Worm (Caenorhabditis elegans) whole organism, L2 larva: ENCODE results near the gene spe-51.

Experiments
- C34F6.9 ChIP-seq: fragments of 150-350 bp; optimal IDR thresholded peaks from 2 replicates; lab custom pipeline; 2014; ENCODE audit warnings: missing biosample characterization, missing genetic modification characterization
- F13H6.1 ChIP-seq: sonication (generic microtip); optimal IDR thresholded peaks from 2 replicates; lab custom pipeline; 2016; ENCODE audit warnings: missing genetic modification characterization, missing compliant biosample characterization
- R02D3.7 ChIP-seq: fragments of 150-350 bp; optimal IDR thresholded peaks from 2 replicates; lab custom pipeline; 2014; ENCODE audit warnings: missing biosample characterization, missing genetic modification characterization
- Y55F3AM.14 ChIP-seq: fragments of 200-800 bp; sonication (Bioruptor generic); optimal IDR thresholded peaks from 2 replicates; lab custom pipeline; 2018; ENCODE audit warnings: mild to moderate bottlenecking, missing genetic modification characterization, missing compliant biosample characterization
- ZK546.5 ChIP-seq: sonication (generic microtip); optimal IDR thresholded peaks from 2 replicates; lab custom pipeline; 2017; ENCODE audit warnings: missing biosample characterization, missing genetic modification characterization
- alr-1 ChIP-seq: fragments of 150-350 bp; optimal IDR thresholded peaks from 2 replicates; lab custom pipeline; 2014; ENCODE audit warnings: missing biosample characterization, missing genetic modification characterization
- aly-2 ChIP-seq: fragments of 150-350 bp; optimal IDR thresholded peaks from 2 replicates; lab custom pipeline; 2014; ENCODE audit warnings: missing biosample characterization, missing genetic modification characterization
- ama-1 ChIP-seq: fragments of 150-350 bp; optimal IDR thresholded peaks from 2 replicates; lab custom pipeline; 2018; ENCODE audit warnings: inconsistent platforms
- blmp-1 ChIP-seq: sonication (generic microtip); optimal IDR thresholded peaks from 2 replicates; lab custom pipeline; 2017; ENCODE audit warnings: missing genetic modification characterization, mild to moderate bottlenecking, missing compliant biosample characterization, antibody characterized with exemption, moderate library complexity; ENCODE audit not compliant: insufficient read depth
- ceh-16 ChIP-seq: fragments of 150-350 bp; optimal IDR thresholded peaks from 2 replicates; lab custom pipeline; 2014; ENCODE audit warnings: missing biosample characterization, missing genetic modification characterization
- ceh-82 ChIP-seq: fragments of 150-350 bp; optimal IDR thresholded peaks from 2 replicates; lab custom pipeline; 2014; ENCODE audit warnings: missing biosample characterization, missing genetic modification characterization
- crh-2 ChIP-seq: sonication (generic microtip); optimal IDR thresholded peaks from 2 replicates; lab custom pipeline; 2017; ENCODE audit warnings: missing biosample characterization, missing genetic modification characterization
- dmd-4 ChIP-seq: sonication (generic microtip); optimal IDR thresholded peaks from 2 replicates; lab custom pipeline; 2017; ENCODE audit warnings: missing biosample characterization, missing genetic modification characterization
- egl-27 ChIP-seq: sonication (generic microtip); optimal IDR thresholded peaks from 3 replicates; lab custom pipeline; 2017; ENCODE audit warnings: missing biosample characterization, missing genetic modification reagents, missing genetic modification characterization
- elt-1 ChIP-seq: fragments of 150-350 bp; optimal IDR thresholded peaks from 2 replicates; lab custom pipeline; 2014; ENCODE audit warnings: missing biosample characterization, missing genetic modification characterization
- elt-3 ChIP-seq: sonication (generic microtip); optimal IDR thresholded peaks from 2 replicates; lab custom pipeline; 2017; ENCODE audit warnings: missing biosample characterization, missing genetic modification characterization
- fos-1 ChIP-seq: fragments of 150-350 bp; optimal IDR thresholded peaks from 2 replicates; lab custom pipeline; 2014; ENCODE audit warnings: missing biosample characterization, missing genetic modification characterization
- gmeb-1 ChIP-seq: fragments of 150-350 bp; optimal IDR thresholded peaks from 2 replicates; lab custom pipeline; 2014; ENCODE audit warnings: missing biosample characterization, missing genetic modification characterization
- lin-11 ChIP-seq: fragments of 150-350 bp; sonication (generic microtip); optimal IDR thresholded peaks from 2 replicates; lab custom pipeline; 2014; ENCODE audit warnings: missing biosample characterization, missing genetic modification characterization, inconsistent platforms, mixed read lengths
- lin-13 ChIP-seq: fragments of 150-350 bp; optimal IDR thresholded peaks from 2 replicates; lab custom pipeline; 2014; ENCODE audit warnings: missing biosample characterization, missing genetic modification reagents, missing genetic modification characterization
- lin-39 ChIP-seq: fragments of 150-350 bp; optimal IDR thresholded peaks from 2 replicates; lab custom pipeline; 2014; ENCODE audit warnings: missing biosample characterization, missing genetic modification reagents, missing genetic modification characterization
- lsy-2 ChIP-seq, 2 experiments: fragments of 150-350 bp in 1 of 2; sonication (generic microtip) in 1 of 2; optimal IDR thresholded peaks; 2 replicates each; lab custom pipeline; 2014 to 2017; ENCODE audit warnings: missing biosample characterization in 2 of 2, missing genetic modification characterization in 2 of 2
- mab-5 ChIP-seq: fragments of 150-350 bp; optimal IDR thresholded peaks from 2 replicates; lab custom pipeline; 2014; ENCODE audit warnings: missing biosample characterization, missing genetic modification characterization
- mbf-1 ChIP-seq: sonication (generic microtip); optimal IDR thresholded peaks from 2 replicates; lab custom pipeline; 2017; ENCODE audit warnings: missing biosample characterization, missing genetic modification characterization
- mdl-1 ChIP-seq, 2 experiments: fragments of 150-350 bp in 1 of 2; sonication (generic microtip) in 1 of 2; optimal IDR thresholded peaks; 2 replicates each; lab custom pipeline; 2017; ENCODE audit warnings: missing biosample characterization in 2 of 2, missing genetic modification characterization in 2 of 2
- nhr-10 ChIP-seq: sonication (generic microtip); optimal IDR thresholded peaks from 2 replicates; lab custom pipeline; 2017; ENCODE audit warnings: missing biosample characterization, missing genetic modification characterization
- nhr-11 ChIP-seq: fragments of 150-350 bp; optimal IDR thresholded peaks from 2 replicates; lab custom pipeline; 2014; ENCODE audit warnings: missing biosample characterization, missing genetic modification characterization
- nhr-12 ChIP-seq: fragments of 150-350 bp; optimal IDR thresholded peaks from 2 replicates; lab custom pipeline; 2014; ENCODE audit warnings: missing biosample characterization, missing genetic modification characterization
- nhr-129 ChIP-seq: fragments of 150-350 bp; optimal IDR thresholded peaks from 2 replicates; lab custom pipeline; 2014; ENCODE audit warnings: missing biosample characterization, missing genetic modification characterization
- nhr-21 ChIP-seq: fragments of 150-350 bp; optimal IDR thresholded peaks from 2 replicates; lab custom pipeline; 2014; ENCODE audit warnings: missing biosample characterization, missing genetic modification characterization
- nhr-23 ChIP-seq: fragments of 150-350 bp; optimal IDR thresholded peaks from 2 replicates; lab custom pipeline; 2014; ENCODE audit warnings: missing biosample characterization, missing genetic modification reagents, missing genetic modification characterization
- nhr-237 ChIP-seq: fragments of 150-350 bp; optimal IDR thresholded peaks from 2 replicates; lab custom pipeline; 2014; ENCODE audit warnings: missing biosample characterization, missing genetic modification characterization
- nhr-25 ChIP-seq: fragments of 150-350 bp; sonication (generic microtip); optimal IDR thresholded peaks from 3 replicates; lab custom pipeline; 2014; ENCODE audit warnings: missing biosample characterization, missing genetic modification characterization
- nhr-6 ChIP-seq: fragments of 150-350 bp; optimal IDR thresholded peaks from 2 replicates; lab custom pipeline; 2014; ENCODE audit warnings: missing biosample characterization, missing genetic modification characterization
- nhr-77 ChIP-seq: fragments of 150-350 bp; optimal IDR thresholded peaks from 2 replicates; lab custom pipeline; 2014; ENCODE audit warnings: missing biosample characterization, missing genetic modification characterization
- peb-1 ChIP-seq: fragments of 150-350 bp; optimal IDR thresholded peaks from 2 replicates; lab custom pipeline; 2014; ENCODE audit warnings: missing biosample characterization, missing genetic modification characterization
- sem-4 ChIP-seq: fragments of 150-350 bp; optimal IDR thresholded peaks from 2 replicates; lab custom pipeline; 2014; ENCODE audit warnings: missing biosample characterization, missing genetic modification reagents, missing genetic modification characterization
- skn-1 ChIP-seq: sonication (generic microtip); optimal IDR thresholded peaks from 2 replicates; lab custom pipeline; 2017; ENCODE audit warnings: missing biosample characterization, missing genetic modification characterization
- sma-3 ChIP-seq: sonication (generic microtip); optimal IDR thresholded peaks from 2 replicates; lab custom pipeline; 2016; ENCODE audit warnings: missing genetic modification reagents, missing genetic modification characterization, missing compliant biosample characterization
- sma-9 ChIP-seq, 2 experiments: fragments of 150-350 bp in 1 of 2; sonication (generic microtip) in 1 of 2; optimal IDR thresholded peaks; 2 replicates each; lab custom pipeline; 2014 to 2016; ENCODE audit warnings: missing genetic modification characterization in 2 of 2, mild to moderate bottlenecking in 1 of 2, missing biosample characterization in 1 of 2, missing compliant biosample characterization in 1 of 2, missing genetic modification reagents in 1 of 2, moderate library complexity in 1 of 2
- snpc-4 ChIP-seq: fragments of 150-350 bp; optimal IDR thresholded peaks from 2 replicates; lab custom pipeline; 2014; ENCODE audit warnings: missing biosample characterization, missing genetic modification characterization
- unc-39 ChIP-seq: fragments of 150-350 bp; optimal IDR thresholded peaks from 2 replicates; lab custom pipeline; 2014; ENCODE audit warnings: missing biosample characterization, missing genetic modification characterization
- unc-55 ChIP-seq: fragments of 150-350 bp; sonication (generic microtip); optimal IDR thresholded peaks from 3 replicates; lab custom pipeline; 2014; ENCODE audit warnings: missing biosample characterization, missing genetic modification reagents, missing genetic modification characterization
- unc-62 ChIP-seq: fragments of 150-350 bp; optimal IDR thresholded peaks from 2 replicates; lab custom pipeline; 2014; ENCODE audit warnings: missing biosample characterization, missing genetic modification reagents, missing genetic modification characterization
- zag-1 ChIP-seq: fragments of 150-350 bp; optimal IDR thresholded peaks from 2 replicates; lab custom pipeline; 2014; ENCODE audit warnings: missing biosample characterization, missing genetic modification characterization
- ztf-1 ChIP-seq: fragments of 200-800 bp; sonication (Bioruptor generic); conservative IDR thresholded peaks from 2 replicates; pipeline ENCODE4 v1.3.6; 2022; ENCODE audit warnings: missing genetic modification characterization, missing compliant biosample characterization
- ztf-11 ChIP-seq: sonication (generic microtip); optimal IDR thresholded peaks from 2 replicates; lab custom pipeline; 2017; ENCODE audit warnings: missing biosample characterization, missing genetic modification characterization
- ztf-4 ChIP-seq: fragments of 150-350 bp; optimal IDR thresholded peaks from 2 replicates; lab custom pipeline; 2014; ENCODE audit warnings: missing biosample characterization, missing genetic modification characterization

The spe-51 gene

DNA sequence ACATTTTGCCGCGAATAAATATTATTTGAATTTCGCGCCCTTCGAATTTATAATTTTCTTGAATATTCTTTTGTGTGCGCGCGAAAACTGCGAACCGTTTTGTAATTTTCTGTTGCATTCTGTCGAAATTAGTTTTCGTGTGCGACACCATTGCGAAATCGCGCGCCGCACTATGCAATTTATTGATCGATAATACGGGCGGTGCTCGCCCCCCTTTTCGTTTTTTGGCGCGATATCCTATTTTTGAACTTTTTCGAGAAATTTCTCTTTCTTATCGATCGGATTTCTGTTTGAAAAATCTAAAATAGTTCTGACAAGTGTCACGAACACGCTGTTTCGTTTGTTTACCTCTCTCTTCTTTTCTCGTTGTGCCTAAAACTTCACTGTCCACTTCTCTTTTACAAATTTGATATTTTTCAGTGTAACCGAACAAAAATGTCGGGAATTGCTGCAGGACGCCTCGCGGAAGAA is 41.9 kb upstream of the spe-51 start, which contains the start of gene ubc-9:
Gene ubc-9, plus strand, starts transcription at position 421 of the 471 bp plus-strand sequence.
- TF ChIP-seq unc-55, result peak; percentile 87
- no peak for TF ChIP-seq unc-39 (tag; lab: Kevin White, UChicago)
- no peak for TF ChIP-seq ztf-4
- peak; percentile 81 for TF ChIP-seq F13H6.1 (tag; lab: Kevin White, UChicago)
- no peak for TF ChIP-seq unc-62
- TF ChIP-seq crh-2 (tag; lab: Kevin White, UChicago), result peak; percentile 63
- TF ChIP-seq ama-1, result peak; percentile 74
- peak; percentile 41 for TF ChIP-seq skn-1 (tag; lab: Kevin White, UChicago)
- TF ChIP-seq lin-13 (GFP tag; lab: Kevin White, UChicago), result peak; percentile 89
- TF ChIP-seq ceh-16, result peak; percentile 63
- peak; percentile 61 to 79 for TF ChIP-seq lsy-2 (tag; optimal IDR thresholded peaks at IDR 0.05; lab: Kevin White, UChicago)
- no peak for TF ChIP-seq ztf-11 (tag; lab: Kevin White, UChicago)
- TF ChIP-seq mbf-1, result no peak
- TF ChIP-seq nhr-25 (tag; lab: Kevin White, UChicago), result peak; percentile 55
- TF ChIP-seq C34F6.9 (tag; lab: Kevin White, UChicago), result peak; percentile 76
- TF ChIP-seq mab-5 (tag; lab: Kevin White, UChicago), result peak; percentile 46
- no peak for TF ChIP-seq nhr-237 (tag; lab: Kevin White, UChicago)
- no peak for TF ChIP-seq ztf-1 (GFP tag; lab: Robert Waterston, UW)
- TF ChIP-seq gmeb-1 (tag; lab: Kevin White, UChicago), result peak; percentile 75
- TF ChIP-seq mdl-1 (tag; optimal IDR thresholded peaks at IDR 0.05; lab: Kevin White, UChicago), result no peak
- TF ChIP-seq egl-27 (tag; lab: Kevin White, UChicago), result no peak
- no peak for TF ChIP-seq snpc-4 (tag; lab: Kevin White, UChicago)
- TF ChIP-seq elt-3 (tag; lab: Kevin White, UChicago), result no peak
- no peak for TF ChIP-seq nhr-12 (tag; lab: Kevin White, UChicago)
- TF ChIP-seq dmd-4, result no peak
- TF ChIP-seq nhr-21, result peak; percentile 57
- TF ChIP-seq ZK546.5 (tag; lab: Kevin White, UChicago), result no peak
- no peak for TF ChIP-seq sem-4
- peak; percentile 78 for TF ChIP-seq nhr-129 (tag; lab: Kevin White, UChicago)
- no peak for TF ChIP-seq blmp-1 (tag; lab: Kevin White, UChicago)
- peak; percentile 49 for TF ChIP-seq sma-9 (GFP tag; optimal IDR thresholded peaks at IDR 0.05; lab: Kevin White, UChicago)
- TF ChIP-seq sma-9 (tag; optimal IDR thresholded peaks at IDR 0.05; lab: Kevin White, UChicago), result no peak
- no peak for TF ChIP-seq lin-39
- no peak for TF ChIP-seq Y55F3AM.14 (GFP tag; lab: Kevin White, UChicago)
- no peak for TF ChIP-seq peb-1 (tag; lab: Kevin White, UChicago)
- TF ChIP-seq R02D3.7 (tag; lab: Kevin White, UChicago), result no peak
- no peak for TF ChIP-seq elt-1
- no peak for TF ChIP-seq aly-2
- no peak for TF ChIP-seq nhr-6 (tag; lab: Kevin White, UChicago)
- TF ChIP-seq alr-1 (tag; lab: Kevin White, UChicago), result no peak
- no peak for TF ChIP-seq nhr-11
- no peak for TF ChIP-seq nhr-23 (tag; lab: Kevin White, UChicago)
- no peak for TF ChIP-seq nhr-77 (tag; lab: Kevin White, UChicago)
- TF ChIP-seq fos-1 (tag; lab: Kevin White, UChicago), result peak; percentile 32
- peak; percentile 44 for TF ChIP-seq lin-11 (tag; lab: Kevin White, UChicago)
- TF ChIP-seq nhr-10 (tag; lab: Kevin White, UChicago), result no peak
- peak; percentile 76 for TF ChIP-seq sma-3
- TF ChIP-seq zag-1, result peak; percentile 24
- TF ChIP-seq ceh-82 (tag; lab: Kevin White, UChicago), result no peak
